Worm (Caenorhabditis elegans) whole organism, mixed stage, embryonic: Measurements from ENCODE around the gene apt-9.

Experiments
- nhr-237 ChIP-seq: fragments of 150-350 bp; optimal IDR thresholded peaks from 2 replicates; lab custom pipeline; 2014; ENCODE audit warnings: missing biosample characterization, missing genetic modification characterization
- snpc-4 ChIP-seq: fragments of 150-350 bp; optimal IDR thresholded peaks from 2 replicates; lab custom pipeline; 2014; ENCODE audit warnings: missing biosample characterization, missing genetic modification characterization

- no peak for TF ChIP-seq nhr-237 (tag; lab: Kevin White, UChicago)
- TF ChIP-seq snpc-4 (tag; lab: Kevin White, UChicago): no peak
Measured at ce11 chrX:11053615-11054014, 14.7 kb upstream of the apt-9 start, which contains the start of gene C09F12.2.
